Fruit fly (Drosophila melanogaster) whole organism, embryonic: ENCODE data around the gene NimC3.

Experiments used
- ATbp ChIP-seq: fragments of 200-800 bp; sonication (Bioruptor generic); optimal IDR thresholded peaks from 2 replicates; lab custom pipeline; 2017; ENCODE audit warnings: missing biosample characterization, mild to moderate bottlenecking, missing genetic modification characterization, missing genetic modification reagents
- Blimp-1 ChIP-seq: fragments of 200-800 bp; sonication (Bioruptor generic); optimal IDR thresholded peaks from 3 replicates; lab custom pipeline; 2018; ENCODE audit warnings: missing biosample characterization, missing genetic modification characterization, mild to moderate bottlenecking, moderate library complexity, missing genetic modification reagents
- CG10147 ChIP-seq: fragments of 200-800 bp; sonication (Bioruptor generic); optimal IDR thresholded peaks from 2 replicates; lab custom pipeline; 2019; ENCODE audit warnings: missing biosample characterization, mild to moderate bottlenecking, missing genetic modification characterization, moderate library complexity
- CG11398 ChIP-seq: fragments of 200-800 bp; sonication (Bioruptor generic); optimal IDR thresholded peaks from 2 replicates; lab custom pipeline; 2016; ENCODE audit warnings: missing biosample characterization, missing genetic modification characterization
- CG11695 ChIP-seq: fragments of 200-800 bp; sonication (Bioruptor generic); IDR thresholded peaks from 3 replicates; pipeline ENCODE4 v1.3.6; 2022; ENCODE audit warnings: missing biosample characterization, missing genetic modification characterization
- CG12942 ChIP-seq: fragments of 200-800 bp; sonication (Bioruptor generic); optimal IDR thresholded peaks from 3 replicates; lab custom pipeline; 2016; ENCODE audit warnings: missing biosample characterization, missing genetic modification characterization
- CG13624 ChIP-seq: fragments of 200-800 bp; sonication (Bioruptor generic); optimal IDR thresholded peaks from 2 replicates; lab custom pipeline; 2016; ENCODE audit warnings: missing biosample characterization, missing genetic modification characterization
- CG14014 ChIP-seq: fragments of 200-800 bp; sonication (Bioruptor generic); IDR thresholded peaks from 2 replicates; pipeline ENCODE4 v1.3.6; 2022; ENCODE audit warnings: missing biosample characterization, missing genetic modification characterization
- CG17912 ChIP-seq: fragments of 200-800 bp; sonication (Bioruptor generic); optimal IDR thresholded peaks from 2 replicates; lab custom pipeline; 2018; ENCODE audit warnings: missing biosample characterization, mild to moderate bottlenecking, missing genetic modification characterization
- CG30431 ChIP-seq: fragments of 200-800 bp; sonication (Bioruptor generic); optimal IDR thresholded peaks from 2 replicates; lab custom pipeline; 2017; ENCODE audit warnings: missing biosample characterization, missing genetic modification characterization
- CG32767 ChIP-seq: fragments of 200-800 bp; sonication (Bioruptor generic); IDR thresholded peaks from 2 replicates; pipeline ENCODE4 v1.3.6; 2022; ENCODE audit warnings: missing biosample characterization, missing genetic modification characterization
- CG34376 ChIP-seq: fragments of 200-800 bp; sonication (Bioruptor generic); optimal IDR thresholded peaks from 2 replicates; lab custom pipeline; 2018; ENCODE audit warnings: missing biosample characterization, mild to moderate bottlenecking, missing genetic modification characterization
- CG6254 ChIP-seq: fragments of 200-800 bp; sonication (Bioruptor generic); optimal IDR thresholded peaks from 3 replicates; lab custom pipeline; 2017; ENCODE audit warnings: mild to moderate bottlenecking, missing biosample characterization, missing genetic modification reagents, missing genetic modification characterization
- CG6854 ChIP-seq: fragments of 200-800 bp; sonication (Bioruptor generic); optimal IDR thresholded peaks from 3 replicates; lab custom pipeline; 2017; ENCODE audit warnings: missing biosample characterization, mild to moderate bottlenecking, missing genetic modification characterization
- CG7987 ChIP-seq: fragments of 200-800 bp; sonication (Bioruptor generic); optimal IDR thresholded peaks from 2 replicates; lab custom pipeline; 2018; ENCODE audit warnings: missing biosample characterization, mild to moderate bottlenecking, missing genetic modification characterization, moderate library complexity
- Dbx ChIP-seq: fragments of 200-800 bp; sonication (Bioruptor generic); IDR thresholded peaks from 3 replicates; pipeline ENCODE4 v1.3.6; 2022; ENCODE audit warnings: missing biosample characterization, missing genetic modification characterization
- Drgx ChIP-seq: fragments of 200-800 bp; sonication (Bioruptor generic); IDR thresholded peaks from 2 replicates; pipeline ENCODE4 v1.3.6; 2022; ENCODE audit warnings: missing biosample characterization, missing genetic modification characterization
- GATAe ChIP-seq: fragments of 200-800 bp; sonication (Bioruptor generic); conservative IDR thresholded peaks from 2 replicates; pipeline ENCODE4 v1.3.6; 2022; ENCODE audit warnings: missing biosample characterization, missing genetic modification characterization
- Mrtf ChIP-seq: fragments of 200-800 bp; sonication (Bioruptor generic); IDR thresholded peaks from 3 replicates; pipeline ENCODE4 v1.3.6; 2022; ENCODE audit warnings: missing biosample characterization, missing genetic modification characterization
- Scr ChIP-seq: fragments of 200-800 bp; sonication (Bioruptor generic); IDR thresholded peaks from 2 replicates; pipeline ENCODE4 v1.3.6; 2022; ENCODE audit warnings: missing biosample characterization, missing genetic modification characterization; ENCODE audit not compliant: partially characterized antibody
- Usf ChIP-seq: fragments of 200-800 bp; sonication (Bioruptor generic); optimal IDR thresholded peaks from 2 replicates; lab custom pipeline; 2017; ENCODE audit warnings: missing genotype, missing biosample characterization, missing genetic modification characterization
- Xbp1 ChIP-seq: fragments of 200-800 bp; sonication (Bioruptor generic); optimal IDR thresholded peaks from 3 replicates; lab custom pipeline; 2016; ENCODE audit warnings: missing biosample characterization, mild to moderate bottlenecking, missing genetic modification characterization
- bowl ChIP-seq: fragments of 200-800 bp; sonication (Bioruptor generic); IDR thresholded peaks from 2 replicates; pipeline ENCODE4 v1.3.6; 2022; ENCODE audit warnings: missing biosample characterization, missing genetic modification characterization
- bsh ChIP-seq, 2 experiments: fragments of 200-800 bp; sonication (Bioruptor generic); optimal IDR thresholded peaks; 2 replicates each; lab custom pipeline; 2017 to 2018; ENCODE audit warnings: mild to moderate bottlenecking in 2 of 2, missing biosample characterization in 2 of 2, missing genetic modification characterization in 2 of 2, moderate library complexity in 1 of 2
- chn ChIP-seq: fragments of 200-800 bp; sonication (Bioruptor generic); optimal IDR thresholded peaks from 2 replicates; lab custom pipeline; 2016; ENCODE audit warnings: missing biosample characterization, missing genetic modification characterization
- dpn ChIP-seq, 2 experiments: fragments of 200-800 bp; sonication (Bioruptor generic); optimal IDR thresholded peaks; 3 replicates each; lab custom pipeline; 2016; ENCODE audit warnings: missing biosample characterization in 2 of 2, missing genetic modification characterization in 2 of 2
- eve ChIP-seq, 2 experiments: fragments of >200 bp; optimal IDR thresholded peaks; 2 replicates each; lab custom pipeline; 2017; ENCODE audit warnings: missing biosample characterization in 2 of 2, missing genetic modification characterization in 2 of 2
- ewg ChIP-seq: fragments of 200-800 bp; sonication (Bioruptor generic); optimal IDR thresholded peaks from 3 replicates; lab custom pipeline; 2017; ENCODE audit warnings: mild to moderate bottlenecking, missing biosample characterization, missing genetic modification reagents, missing genetic modification characterization
- fd64A ChIP-seq: fragments of 200-800 bp; sonication (Bioruptor generic); optimal IDR thresholded peaks from 3 replicates; lab custom pipeline; 2018; ENCODE audit warnings: missing biosample characterization, mild to moderate bottlenecking, missing genetic modification characterization
- gcm ChIP-seq: fragments of 200-800 bp; sonication (Bioruptor generic); optimal IDR thresholded peaks from 2 replicates; lab custom pipeline; 2019; ENCODE audit warnings: missing biosample characterization, mild to moderate bottlenecking, missing genetic modification characterization, moderate library complexity
- grn ChIP-seq: fragments of 200-800 bp; sonication (Bioruptor generic); optimal IDR thresholded peaks from 3 replicates; lab custom pipeline; 2017; ENCODE audit warnings: missing biosample characterization, missing genetic modification characterization
- gsb-n ChIP-seq: fragments of 200-800 bp; sonication (Bioruptor generic); optimal IDR thresholded peaks from 3 replicates; lab custom pipeline; 2018; ENCODE audit warnings: missing biosample characterization, mild to moderate bottlenecking, missing genetic modification characterization
- hb ChIP-seq: fragments of 200-800 bp; sonication (Bioruptor generic); IDR thresholded peaks from 3 replicates; pipeline ENCODE4 v1.3.6; 2022; ENCODE audit warnings: missing biosample characterization, missing genetic modification characterization; ENCODE audit not compliant: partially characterized antibody
- ken ChIP-seq: fragments of 200-800 bp; sonication (Bioruptor generic); IDR thresholded peaks from 3 replicates; pipeline ENCODE4 v1.3.6; 2022; ENCODE audit warnings: missing biosample characterization, missing genetic modification characterization
- mam ChIP-seq: fragments of 200-800 bp; sonication (Bioruptor generic); optimal IDR thresholded peaks from 3 replicates; lab custom pipeline; 2016; ENCODE audit warnings: missing biosample characterization, missing genetic modification characterization
- mirr ChIP-seq: fragments of 200-800 bp; sonication (Bioruptor generic); optimal IDR thresholded peaks from 3 replicates; lab custom pipeline; 2018; ENCODE audit warnings: missing biosample characterization, mild to moderate bottlenecking, missing genetic modification characterization
- org-1 ChIP-seq: fragments of 200-800 bp; sonication (Bioruptor generic); optimal IDR thresholded peaks from 2 replicates; lab custom pipeline; 2017; ENCODE audit warnings: missing biosample characterization, missing genetic modification characterization
- otp ChIP-seq: fragments of 200-800 bp; sonication (Bioruptor generic); IDR thresholded peaks from 3 replicates; pipeline ENCODE4, ENCODE4 v1.3.6; 2022; ENCODE audit warnings: missing biosample characterization, missing genetic modification characterization
- pan ChIP-seq, 4 experiments: fragments of >200 bp in 3 of 4; fragments of 200-800 bp in 1 of 4; sonication (Bioruptor generic) in 1 of 4; optimal IDR thresholded peaks in 3 of 4; IDR thresholded peaks in 1 of 4; 2 replicates each; pipeline versions ENCODE4 v1.3.6 to Lab custom; 2017 to 2022; ENCODE audit warnings: missing biosample characterization in 2 of 4, missing genetic modification characterization in 2 of 4, mixed read lengths in 1 of 4
- peb ChIP-seq: fragments of 200-800 bp; sonication (Bioruptor generic); IDR thresholded peaks from 2 replicates; pipeline ENCODE4 v1.3.6; 2022; ENCODE audit warnings: missing biosample characterization, missing genetic modification characterization
- phol ChIP-seq: fragments of 200-800 bp; sonication (Bioruptor generic); optimal IDR thresholded peaks from 3 replicates; lab custom pipeline; 2018; ENCODE audit warnings: missing biosample characterization, mild to moderate bottlenecking, missing genetic modification characterization, moderate library complexity
- pita ChIP-seq: fragments of 200-800 bp; sonication (Bioruptor generic); optimal IDR thresholded peaks from 2 replicates; lab custom pipeline; 2017; ENCODE audit warnings: missing biosample characterization, mild to moderate bottlenecking, missing genetic modification characterization
- pnt ChIP-seq: fragments of 200-800 bp; sonication (Bioruptor generic); optimal IDR thresholded peaks from 3 replicates; lab custom pipeline; 2016; ENCODE audit warnings: missing biosample characterization, missing genetic modification characterization
- schlank ChIP-seq: fragments of 200-800 bp; sonication (Bioruptor generic); optimal IDR thresholded peaks from 2 replicates; lab custom pipeline; 2018; ENCODE audit warnings: missing biosample characterization, mild to moderate bottlenecking, missing genetic modification characterization
- slou ChIP-seq: fragments of 200-800 bp; sonication (Bioruptor generic); optimal IDR thresholded peaks from 3 replicates; lab custom pipeline; 2016; ENCODE audit warnings: missing biosample characterization, missing genetic modification characterization
- stwl ChIP-seq: fragments of 200-800 bp; sonication (Bioruptor generic); optimal IDR thresholded peaks from 3 replicates; lab custom pipeline; 2018; ENCODE audit warnings: missing biosample characterization, mild to moderate bottlenecking, missing genetic modification characterization, moderate library complexity
- tgo ChIP-seq: fragments of 200-800 bp; sonication (Bioruptor generic); IDR thresholded peaks from 3 replicates; pipeline ENCODE4 v1.3.6; 2022; ENCODE audit warnings: missing biosample characterization, missing genetic modification characterization
- trh ChIP-seq: fragments of 200-800 bp; sonication (Bioruptor generic); optimal IDR thresholded peaks from 2 replicates; lab custom pipeline; 2016; ENCODE audit warnings: missing biosample characterization, missing genetic modification characterization
- wor ChIP-seq: fragments of 200-800 bp; sonication (Bioruptor generic); IDR thresholded peaks from 2 replicates; pipeline ENCODE4 v1.3.6; 2022; ENCODE audit warnings: missing biosample characterization, missing genetic modification characterization
- yki ChIP-seq: fragments of >200 bp; optimal IDR thresholded peaks from 3 replicates; lab custom pipeline; 2018
- zen2 ChIP-seq: fragments of 200-800 bp; sonication (Bioruptor generic); IDR thresholded peaks from 3 replicates; pipeline ENCODE4 v1.3.6; 2022; ENCODE audit warnings: missing biosample characterization, missing genetic modification characterization; ENCODE audit not compliant: partially characterized antibody

Gene NimC3

DNA sequence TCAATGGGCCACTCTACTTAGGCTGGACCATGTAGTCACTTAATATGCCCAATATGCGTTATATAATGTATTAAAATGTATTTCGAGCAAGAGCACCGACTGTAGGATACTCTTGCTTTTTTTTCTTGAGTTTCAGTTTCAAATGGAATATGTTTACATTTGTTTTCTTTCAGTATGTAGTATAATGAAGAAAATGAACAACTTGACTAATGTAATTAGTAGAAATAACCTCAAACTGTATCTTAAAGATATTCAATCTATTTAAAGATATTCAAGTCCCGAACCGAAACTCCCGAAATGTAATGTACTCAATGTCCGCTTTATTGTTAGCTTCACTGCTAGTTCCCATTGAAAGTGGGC is 4.7 kb upstream of the NimC3 start (continued):
- TF ChIP-seq CG30431 (GFP tag; lab: Kevin White, UChicago) (no peak), pan (optimal IDR thresholded peaks at IDR 0.05; lab: Kevin White, UChicago) (no peak), pan (GFP tag; optimal IDR thresholded peaks at IDR 0.05 in 1 of 2, IDR thresholded peaks at IDR 0.05 in 1 of 2) (peak in 1 of 2 experiments; percentile 22), org-1 (no peak), slou (GFP tag; lab: Kevin White, UChicago) (no peak), zen2 (GFP tag; lab: Robert Waterston, UW) (no peak), Dbx (no peak), pita (no peak), grn (GFP tag; lab: Kevin White, UChicago) (no peak), mirr (GFP tag; lab: Kevin White, UChicago) (no peak), otp (no peak), chn (GFP tag; lab: Kevin White, UChicago) (no peak), CG6254 (GFP tag; lab: Kevin White, UChicago) (no peak), CG34376 (GFP tag; lab: Kevin White, UChicago) (no peak), bsh (GFP tag; optimal IDR thresholded peaks at IDR 0.05; lab: Kevin White, UChicago) (peak in 1 of 2 experiments; percentile 47), CG7987 (GFP tag; lab: Kevin White, UChicago) (no peak), tgo (GFP tag; lab: Robert Waterston, UW) (peak; percentile 27), mam (GFP tag; lab: Kevin White, UChicago) (peak; percentile 31), CG17912 (GFP tag; lab: Kevin White, UChicago) (no peak), CG11398 (GFP tag; lab: Kevin White, UChicago) (no peak), ewg (GFP tag; lab: Kevin White, UChicago) (no peak), CG12942 (GFP tag; lab: Kevin White, UChicago) (no peak), GATAe (GFP tag; lab: Robert Waterston, UW) (no peak), trh (GFP tag; lab: Kevin White, UChicago) (no peak), stwl (tag; lab: Kevin White, UChicago) (no peak), Mrtf (GFP tag; lab: Robert Waterston, UW) (no peak), Blimp-1 (GFP tag; lab: Kevin White, UChicago) (peak; percentile 38), wor (GFP tag; lab: Robert Waterston, UW) (no peak), ATbp (GFP tag; lab: Kevin White, UChicago) (no peak), gsb-n (no peak), schlank (tag; lab: Kevin White, UChicago) (no peak), eve (GFP tag; optimal IDR thresholded peaks at IDR 0.05; lab: Kevin White, UChicago) (peak in 1 of 2 experiments; percentile 60), ken (no peak; the same call in 2 of the 3 replicates), CG14014 (no peak), CG13624 (GFP tag; lab: Kevin White, UChicago) (peak; percentile 22), Xbp1 (GFP tag; lab: Kevin White, UChicago) (peak; percentile 52), CG11695 (GFP tag; lab: Robert Waterston, UW) (no peak), Drgx (GFP tag; lab: Robert Waterston, UW) (peak; percentile 44; the same call in 1 of the 2 replicates), hb (no peak), gcm (no peak), dpn (GFP tag; optimal IDR thresholded peaks at IDR 0.05; lab: Kevin White, UChicago) (peak; percentile 12 to 23), CG10147 (GFP tag; lab: Kevin White, UChicago) (peak; percentile 36), peb (GFP tag; lab: Robert Waterston, UW) (no peak), fd64A (GFP tag; lab: Kevin White, UChicago) (no peak), yki (no peak), bowl (no peak), Scr (GFP tag; lab: Robert Waterston, UW) (no peak), CG6854 (GFP tag; lab: Kevin White, UChicago) (no peak), Usf (no peak), phol (tag; lab: Kevin White, UChicago) (peak; percentile 76), pnt (GFP tag; lab: Kevin White, UChicago) (no peak), CG32767 (GFP tag; lab: Robert Waterston, UW) (no peak)
